Worm (Caenorhabditis elegans) whole organism, L1 larva: Measurements from ENCODE around the gene exc-5.

Experiments
- aha-1 ChIP-seq: fragments of 150-350 bp; optimal IDR thresholded peaks from 2 replicates; lab custom pipeline; 2014; ENCODE audit warnings: missing biosample characterization, missing genetic modification characterization
- alr-1 ChIP-seq: fragments of 200-800 bp; sonication (Bioruptor generic); optimal IDR thresholded peaks from 2 replicates; lab custom pipeline; 2018; ENCODE audit warnings: borderline replicate concordance, mild to moderate bottlenecking, missing genetic modification characterization, missing compliant biosample characterization
- ama-1 ChIP-seq: fragments of 150-350 bp; optimal IDR thresholded peaks from 2 replicates; lab custom pipeline; 2014
- efl-3 ChIP-seq: fragments of 200-800 bp; sonication (Bioruptor generic); optimal IDR thresholded peaks from 2 replicates; lab custom pipeline; 2018; ENCODE audit warnings: mild to moderate bottlenecking, missing genetic modification characterization, missing compliant biosample characterization
- egl-27 ChIP-seq, 2 experiments: fragments of 150-350 bp in 1 of 2; sonication (generic microtip); optimal IDR thresholded peaks; 3 replicates each; lab custom pipeline; 2017 to 2018; ENCODE audit warnings: missing biosample characterization in 2 of 2, missing genetic modification characterization in 2 of 2, missing genetic modification reagents in 2 of 2
- ets-5 ChIP-seq: fragments of 200-800 bp; sonication (Bioruptor generic); IDR thresholded peaks from 2 replicates; pipeline ENCODE4 v1.3.6; 2022; ENCODE audit warnings: missing genetic modification characterization, missing compliant biosample characterization
- grh-1 ChIP-seq: fragments of 200-800 bp; sonication (Bioruptor generic); IDR thresholded peaks from 2 replicates; pipeline ENCODE4 v1.3.6; 2022; ENCODE audit warnings: missing genetic modification reagents, missing genetic modification characterization, missing compliant biosample characterization
- lir-3 ChIP-seq: sonication (generic microtip); optimal IDR thresholded peaks from 2 replicates; lab custom pipeline; 2016; ENCODE audit warnings: mild to moderate bottlenecking, missing genetic modification characterization, moderate library complexity, missing compliant biosample characterization; ENCODE audit not compliant: poor library complexity
- nhr-11 ChIP-seq: fragments of 150-350 bp; optimal IDR thresholded peaks from 2 replicates; lab custom pipeline; 2014; ENCODE audit warnings: missing biosample characterization, missing genetic modification characterization
- nhr-28 ChIP-seq: fragments of 150-350 bp; optimal IDR thresholded peaks from 2 replicates; lab custom pipeline; 2014; ENCODE audit warnings: missing biosample characterization, missing genetic modification characterization
- unc-62 ChIP-seq: fragments of 150-350 bp; optimal IDR thresholded peaks from 2 replicates; lab custom pipeline; 2014; ENCODE audit warnings: missing biosample characterization, missing genetic modification reagents, missing genetic modification characterization
- xbp-1 ChIP-seq: sonication (generic microtip); optimal IDR thresholded peaks from 2 replicates; lab custom pipeline; 2016; ENCODE audit warnings: missing genetic modification characterization, missing compliant biosample characterization

DNA sequence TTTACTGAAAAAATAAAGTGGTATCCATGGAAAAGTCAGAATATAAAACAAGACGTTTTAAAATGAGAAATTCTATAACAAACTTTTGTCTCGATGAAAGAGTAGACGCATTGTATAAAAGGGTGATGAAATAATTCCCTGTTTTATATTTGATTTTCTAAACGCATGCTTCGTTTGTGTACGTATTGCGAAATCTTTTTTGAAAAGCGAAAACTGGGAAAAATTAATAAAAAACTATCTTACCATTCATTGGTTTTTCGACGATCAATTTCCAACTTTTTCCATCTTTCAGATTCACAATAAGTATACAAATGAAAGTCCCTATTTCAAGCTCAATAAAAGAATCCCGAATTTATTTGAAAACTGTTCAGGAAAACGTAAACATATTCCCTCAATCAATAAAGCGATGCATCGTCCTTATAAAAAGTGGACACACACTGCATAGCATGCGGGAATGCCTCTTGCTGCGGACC lies 28.6 kb downstream of the exc-5 start, which contains the start of gene C33D9.13:
- TF ChIP-seq alr-1 (tag; lab: Kevin White, UChicago) = no peak
- no peak for TF ChIP-seq xbp-1 (tag; lab: Kevin White, UChicago)
- TF ChIP-seq egl-27 (tag; optimal IDR thresholded peaks at IDR 0.05; lab: Kevin White, UChicago) = no peak
- TF ChIP-seq grh-1 (GFP tag; lab: Robert Waterston, UW) = no peak
- TF ChIP-seq efl-3 (GFP tag; lab: Kevin White, UChicago) = no peak
- TF ChIP-seq unc-62 (GFP tag; lab: Kevin White, UChicago) = no peak
- no peak for TF ChIP-seq ets-5
- no peak for TF ChIP-seq aha-1
- TF ChIP-seq lir-3 (tag; lab: Kevin White, UChicago) = no peak
- no peak for TF ChIP-seq nhr-11 (tag; lab: Kevin White, UChicago)
- no peak for TF ChIP-seq ama-1 (lab: Kevin White, UChicago)
- TF ChIP-seq nhr-28 (tag; lab: Kevin White, UChicago) = no peak
